Fruit fly (Drosophila melanogaster) whole organism, embryonic: Measurements from ENCODE around the gene Cyt-c1L.

ENCODE experiments used
- B-H1 ChIP-seq: fragments of 200-800 bp; sonication (Bioruptor generic); IDR thresholded peaks from 3 replicates; pipeline ENCODE4 v1.3.6; 2022; ENCODE audit warnings: missing biosample characterization, missing genetic modification characterization
- CG10462 ChIP-seq: fragments of 200-800 bp; sonication (Bioruptor generic); optimal IDR thresholded peaks from 2 replicates; lab custom pipeline; 2016; ENCODE audit warnings: missing biosample characterization, missing genetic modification characterization
- CG11695 ChIP-seq: fragments of 200-800 bp; sonication (Bioruptor generic); IDR thresholded peaks from 3 replicates; pipeline ENCODE4 v1.3.6; 2022; ENCODE audit warnings: missing biosample characterization, missing genetic modification characterization
- CG11696 ChIP-seq: fragments of 200-800 bp; sonication (Bioruptor generic); IDR thresholded peaks from 2 replicates; pipeline ENCODE4 v1.3.6; 2022; ENCODE audit warnings: missing biosample characterization, missing genetic modification characterization
- CG12219 ChIP-seq: fragments of 200-800 bp; sonication (Bioruptor generic); optimal IDR thresholded peaks from 3 replicates; lab custom pipeline; 2018; ENCODE audit warnings: missing biosample characterization, mild to moderate bottlenecking, missing genetic modification characterization
- CG12744 ChIP-seq: fragments of 200-800 bp; sonication (Bioruptor generic); optimal IDR thresholded peaks from 2 replicates; lab custom pipeline; 2016; ENCODE audit warnings: missing biosample characterization, missing genetic modification characterization
- CG12769 ChIP-seq: fragments of 200-800 bp; sonication (Bioruptor generic); optimal IDR thresholded peaks from 2 replicates; lab custom pipeline; 2019; ENCODE audit warnings: missing biosample characterization, mild to moderate bottlenecking, missing genetic modification characterization, moderate library complexity
- CG12942 ChIP-seq: fragments of 200-800 bp; sonication (Bioruptor generic); optimal IDR thresholded peaks from 3 replicates; lab custom pipeline; 2016; ENCODE audit warnings: missing biosample characterization, missing genetic modification characterization
- CG13296 ChIP-seq: fragments of 200-800 bp; sonication (Bioruptor generic); optimal IDR thresholded peaks from 3 replicates; lab custom pipeline; 2018; ENCODE audit warnings: missing biosample characterization, mild to moderate bottlenecking, missing genetic modification characterization
- CG14667 ChIP-seq: fragments of 200-800 bp; sonication (Bioruptor generic); IDR thresholded peaks from 2 replicates; pipeline ENCODE4 v1.3.6; 2022; ENCODE audit warnings: missing biosample characterization, missing genetic modification characterization
- CG15601 ChIP-seq: fragments of 200-800 bp; sonication (Bioruptor generic); optimal IDR thresholded peaks from 3 replicates; lab custom pipeline; 2019; ENCODE audit warnings: missing biosample characterization, mild to moderate bottlenecking, missing genetic modification characterization, moderate library complexity
- CG1602 ChIP-seq: fragments of 200-800 bp; sonication (Bioruptor generic); optimal IDR thresholded peaks from 3 replicates; lab custom pipeline; 2016; ENCODE audit warnings: missing biosample characterization, missing genetic modification characterization
- CG16813 ChIP-seq: fragments of 200-800 bp; sonication (Bioruptor generic); IDR thresholded peaks from 3 replicates; pipeline ENCODE4 v1.3.6; 2022; ENCODE audit warnings: missing biosample characterization, missing genetic modification characterization; ENCODE audit not compliant: partially characterized antibody
- CG17186 ChIP-seq: fragments of 200-800 bp; sonication (Bioruptor generic); optimal IDR thresholded peaks from 3 replicates; lab custom pipeline; 2017; ENCODE audit warnings: missing biosample characterization, missing genetic modification reagents, missing genetic modification characterization
- CG2678 ChIP-seq: fragments of 200-800 bp; sonication (Bioruptor generic); optimal IDR thresholded peaks from 3 replicates; lab custom pipeline; 2019; ENCODE audit warnings: missing biosample characterization, mild to moderate bottlenecking, missing genetic modification characterization, moderate library complexity
- CG3065 ChIP-seq: fragments of 200-800 bp; sonication (Bioruptor generic); optimal IDR thresholded peaks from 2 replicates; lab custom pipeline; 2016; ENCODE audit warnings: missing biosample characterization, missing genetic modification characterization
- CG31388 ChIP-seq: fragments of 200-800 bp; sonication (Bioruptor generic); optimal IDR thresholded peaks from 2 replicates; lab custom pipeline; 2016; ENCODE audit warnings: missing biosample characterization, missing genetic modification characterization
- CG32772 ChIP-seq: fragments of 200-800 bp; sonication (Bioruptor generic); IDR thresholded peaks from 2 replicates; pipeline ENCODE4 v1.3.6; 2022; ENCODE audit warnings: missing biosample characterization, missing genetic modification characterization
- CG33213 ChIP-seq: fragments of 200-800 bp; sonication (Bioruptor generic); optimal IDR thresholded peaks from 3 replicates; lab custom pipeline; 2016; ENCODE audit warnings: missing biosample characterization, missing genetic modification characterization
- CG34376 ChIP-seq: fragments of 200-800 bp; sonication (Bioruptor generic); optimal IDR thresholded peaks from 2 replicates; lab custom pipeline; 2018; ENCODE audit warnings: missing biosample characterization, mild to moderate bottlenecking, missing genetic modification characterization
- CG4424 ChIP-seq: fragments of 200-800 bp; sonication (Bioruptor generic); optimal IDR thresholded peaks from 3 replicates; lab custom pipeline; 2016; ENCODE audit warnings: missing biosample characterization, missing genetic modification characterization
- CG7839 ChIP-seq: fragments of 200-800 bp; sonication (Bioruptor generic); optimal IDR thresholded peaks from 3 replicates; lab custom pipeline; 2018; ENCODE audit warnings: missing biosample characterization, mild to moderate bottlenecking, missing genetic modification characterization, moderate library complexity
- CG8924 ChIP-seq: fragments of 200-800 bp; optimal IDR thresholded peaks from 3 replicates; lab custom pipeline; 2019; ENCODE audit warnings: missing biosample characterization, mild to moderate bottlenecking, missing genetic modification characterization, moderate library complexity
- CG9215 ChIP-seq: fragments of 200-800 bp; sonication (Bioruptor generic); IDR thresholded peaks from 2 replicates; pipeline ENCODE4 v1.3.6; 2022; ENCODE audit warnings: missing biosample characterization, missing genetic modification characterization
- CkIIα-i1 ChIP-seq: fragments of 200-800 bp; sonication (Bioruptor generic); IDR thresholded peaks from 2 replicates; pipeline ENCODE4 v1.3.6; 2022; ENCODE audit warnings: missing biosample characterization, missing genetic modification characterization
- Dad ChIP-seq: fragments of 200-800 bp; sonication (Bioruptor generic); optimal IDR thresholded peaks from 3 replicates; lab custom pipeline; 2016; ENCODE audit warnings: missing biosample characterization, missing genetic modification characterization
- Dref ChIP-seq: fragments of 200-800 bp; sonication (Bioruptor generic); IDR thresholded peaks from 2 replicates; pipeline ENCODE4 v1.3.6; 2022; ENCODE audit warnings: missing biosample characterization, missing genetic modification characterization
- Gug ChIP-seq: fragments of 200-800 bp; sonication (Bioruptor generic); IDR thresholded peaks from 4 replicates; pipeline ENCODE4 v1.3.6; 2022; ENCODE audit warnings: missing biosample characterization, missing genetic modification characterization
- Side ChIP-seq: fragments of 200-800 bp; sonication (Bioruptor generic); optimal IDR thresholded peaks from 2 replicates; lab custom pipeline; 2016; ENCODE audit warnings: missing biosample characterization, missing genetic modification characterization
- Trl ChIP-seq, 3 experiments: fragments of >200 bp in 2 of 3; fragments of 200-800 bp in 1 of 3; sonication (Bioruptor generic) in 1 of 3; optimal IDR thresholded peaks; 2 replicates in 1 of 3; 3 replicates in 2 of 3; lab custom pipeline; 2016 to 2017; ENCODE audit warnings: missing biosample characterization in 1 of 3, missing genetic modification characterization in 1 of 3
- al ChIP-seq: fragments of 200-800 bp; sonication (Bioruptor generic); IDR thresholded peaks from 2 replicates; pipeline ENCODE4 v1.3.6; 2022; ENCODE audit warnings: missing biosample characterization, missing genetic modification characterization
- ash1 ChIP-seq: fragments of 200-800 bp; sonication (Bioruptor generic); optimal IDR thresholded peaks from 2 replicates; lab custom pipeline; 2018; ENCODE audit warnings: missing biosample characterization, mild to moderate bottlenecking, missing genetic modification characterization
- cg ChIP-seq: fragments of 200-800 bp; sonication (Bioruptor generic); optimal IDR thresholded peaks from 3 replicates; lab custom pipeline; 2019; ENCODE audit warnings: missing biosample characterization, mild to moderate bottlenecking, missing genetic modification characterization, moderate library complexity
- da ChIP-seq: fragments of 200-800 bp; sonication (Bioruptor generic); optimal IDR thresholded peaks from 2 replicates; lab custom pipeline; 2016; ENCODE audit warnings: missing biosample characterization, missing genetic modification characterization
- gce ChIP-seq: fragments of 200-800 bp; sonication (Bioruptor generic); IDR thresholded peaks from 3 replicates; pipeline ENCODE4 v1.3.6; 2022; ENCODE audit warnings: missing biosample characterization, missing genetic modification characterization
- gro ChIP-seq: fragments of 200-800 bp; sonication (Bioruptor generic); optimal IDR thresholded peaks from 2 replicates; lab custom pipeline; 2016; ENCODE audit warnings: missing biosample characterization, missing genetic modification characterization
- lab ChIP-seq: fragments of 200-800 bp; sonication (Bioruptor generic); optimal IDR thresholded peaks from 3 replicates; lab custom pipeline; 2017; ENCODE audit warnings: missing biosample characterization, missing genetic modification characterization, mild to moderate bottlenecking, moderate library complexity, missing genetic modification reagents
- lola ChIP-seq, 3 experiments: fragments of >200 bp in 2 of 3; fragments of 200-800 bp in 1 of 3; sonication (Bioruptor generic) in 1 of 3; optimal IDR thresholded peaks; 2 replicates each; lab custom pipeline; 2017 to 2019; ENCODE audit warnings: missing biosample characterization in 3 of 3, missing genetic modification characterization in 3 of 3, mild to moderate bottlenecking in 1 of 3, moderate library complexity in 1 of 3
- luna ChIP-seq: fragments of 200-800 bp; sonication (Bioruptor generic); optimal IDR thresholded peaks from 2 replicates; lab custom pipeline; 2016; ENCODE audit warnings: missing biosample characterization, missing genetic modification characterization
- p53 ChIP-seq: fragments of 200-800 bp; sonication (Bioruptor generic); optimal IDR thresholded peaks from 2 replicates; lab custom pipeline; 2016; ENCODE audit warnings: missing biosample characterization, missing genetic modification characterization
- pan ChIP-seq, 4 experiments: fragments of >200 bp in 3 of 4; fragments of 200-800 bp in 1 of 4; sonication (Bioruptor generic) in 1 of 4; optimal IDR thresholded peaks in 3 of 4; IDR thresholded peaks in 1 of 4; 2 replicates each; pipeline versions ENCODE4 v1.3.6 to Lab custom; 2017 to 2022; ENCODE audit warnings: missing biosample characterization in 2 of 4, missing genetic modification characterization in 2 of 4, mixed read lengths in 1 of 4
- rib ChIP-seq: fragments of 200-800 bp; sonication (Bioruptor generic); IDR thresholded peaks from 2 replicates; pipeline ENCODE4 v1.3.6; 2022; ENCODE audit warnings: missing biosample characterization, missing genetic modification characterization
- run ChIP-seq: fragments of 200-800 bp; sonication (Bioruptor generic); optimal IDR thresholded peaks from 3 replicates; lab custom pipeline; 2018; ENCODE audit warnings: missing biosample characterization, mild to moderate bottlenecking, missing genetic modification characterization
- sna ChIP-seq: fragments of 200-800 bp; sonication (Bioruptor generic); IDR thresholded peaks from 2 replicates; pipeline ENCODE4 v1.3.6; 2022; ENCODE audit warnings: missing biosample characterization, missing genetic modification characterization; ENCODE audit not compliant: partially characterized antibody
- tup ChIP-seq: fragments of 200-800 bp; sonication (Bioruptor generic); optimal IDR thresholded peaks from 2 replicates; lab custom pipeline; 2016; ENCODE audit warnings: missing biosample characterization, mild to moderate bottlenecking, missing genetic modification characterization, moderate library complexity
- vvl ChIP-seq: fragments of 200-800 bp; sonication (Bioruptor generic); IDR thresholded peaks from 2 replicates; pipeline ENCODE4 v1.3.6; 2022; ENCODE audit warnings: missing biosample characterization, missing genetic modification characterization

The Cyt-c1L gene

dm6 chr3R:29210542-29211393 is 6.8 kb upstream of the Cyt-c1L start (continued):
- peak; percentile 32 for TF ChIP-seq CG7839 (tag; lab: Kevin White, UChicago)
- TF ChIP-seq tup (GFP tag; lab: Kevin White, UChicago) = no peak
- TF ChIP-seq CG12219 (GFP tag; lab: Kevin White, UChicago) = no peak
- no peak for TF ChIP-seq CG13296
- no peak for TF ChIP-seq CG10462 (GFP tag; lab: Kevin White, UChicago)

dm6 chr3R:29210091-29210490 is 6.2 kb upstream of the Cyt-c1L start:
- TF ChIP-seq CkIIα-i1 (no peak), Trl (optimal IDR thresholded peaks at IDR 0.05; lab: Kevin White, UChicago) (peak; percentile 18 to 24), Trl (GFP tag; optimal IDR thresholded peaks at IDR 0.05; lab: Kevin White, UChicago) (no peak), CG33213 (no peak), Side (no peak), CG11695 (no peak), run (tag; lab: Kevin White, UChicago) (no peak), CG3065 (GFP tag; lab: Kevin White, UChicago) (no peak), CG14667 (GFP tag; lab: Robert Waterston, UW) (no peak), B-H1 (GFP tag; lab: Robert Waterston, UW) (no peak), CG9215 (GFP tag; lab: Robert Waterston, UW) (no peak), gro (no peak), luna (GFP tag; lab: Kevin White, UChicago) (no peak), pan (optimal IDR thresholded peaks at IDR 0.05; lab: Kevin White, UChicago) (no peak), pan (GFP tag; optimal IDR thresholded peaks at IDR 0.05 in 1 of 2, IDR thresholded peaks at IDR 0.05 in 1 of 2) (no peak), cg (GFP tag; lab: Kevin White, UChicago) (peak; percentile 60), lab (GFP tag; lab: Kevin White, UChicago) (no peak)

dm6 chr3R:29207996-29208395 is 4.1 kb upstream of the Cyt-c1L start:
- TF ChIP-seq CG8924 (tag; lab: Kevin White, UChicago) (peak; percentile 73), sna (GFP tag; lab: Robert Waterston, UW) (no peak), da (GFP tag; lab: Kevin White, UChicago) (no peak), Gug (GFP tag; lab: Robert Waterston, UW) (no peak; the same call in 3 of the 4 replicates), CG17186 (GFP tag; lab: Kevin White, UChicago) (no peak), al (GFP tag; lab: Robert Waterston, UW) (no peak), CG12744 (GFP tag; lab: Kevin White, UChicago) (peak; percentile 10), Dad (GFP tag; lab: Kevin White, UChicago) (no peak), CG1602 (peak; percentile 40), CG4424 (GFP tag; lab: Kevin White, UChicago) (peak; percentile 19), CG12942 (no peak), vvl (GFP tag; lab: Robert Waterston, UW) (peak; percentile 82), gce (peak; percentile 58; the same call in 1 of the 3 replicates), CG34376 (GFP tag; lab: Kevin White, UChicago) (no peak), lola (GFP tag; optimal IDR thresholded peaks at IDR 0.05; lab: Kevin White, UChicago) (peak in 1 of 3 experiments; percentile 62), Trl (optimal IDR thresholded peaks at IDR 0.05; lab: Kevin White, UChicago) (no peak), Trl (GFP tag; optimal IDR thresholded peaks at IDR 0.05; lab: Kevin White, UChicago) (peak; percentile 30), CG32772 (GFP tag; lab: Robert Waterston, UW) (peak; percentile 62; the same call in 1 of the 2 replicates), rib (no peak), CG15601 (tag; lab: Kevin White, UChicago) (peak; percentile 69), CG16813 (no peak), CG31388 (GFP tag; lab: Kevin White, UChicago) (no peak), CG11696 (GFP tag; lab: Robert Waterston, UW) (0 out of 2 replicates have a peak, but pooled peaks have one; percentile 17), CG2678 (tag; lab: Kevin White, UChicago) (peak; percentile 79), ash1 (no peak), Dref (GFP tag; lab: Robert Waterston, UW) (no peak), CG12769 (tag; lab: Kevin White, UChicago) (peak; percentile 51), CG33213 (no peak), p53 (GFP tag; lab: Kevin White, UChicago) (no peak)
